Fruit fly (Drosophila melanogaster): Measurements from ENCODE around the gene CG12496.

DNA sequence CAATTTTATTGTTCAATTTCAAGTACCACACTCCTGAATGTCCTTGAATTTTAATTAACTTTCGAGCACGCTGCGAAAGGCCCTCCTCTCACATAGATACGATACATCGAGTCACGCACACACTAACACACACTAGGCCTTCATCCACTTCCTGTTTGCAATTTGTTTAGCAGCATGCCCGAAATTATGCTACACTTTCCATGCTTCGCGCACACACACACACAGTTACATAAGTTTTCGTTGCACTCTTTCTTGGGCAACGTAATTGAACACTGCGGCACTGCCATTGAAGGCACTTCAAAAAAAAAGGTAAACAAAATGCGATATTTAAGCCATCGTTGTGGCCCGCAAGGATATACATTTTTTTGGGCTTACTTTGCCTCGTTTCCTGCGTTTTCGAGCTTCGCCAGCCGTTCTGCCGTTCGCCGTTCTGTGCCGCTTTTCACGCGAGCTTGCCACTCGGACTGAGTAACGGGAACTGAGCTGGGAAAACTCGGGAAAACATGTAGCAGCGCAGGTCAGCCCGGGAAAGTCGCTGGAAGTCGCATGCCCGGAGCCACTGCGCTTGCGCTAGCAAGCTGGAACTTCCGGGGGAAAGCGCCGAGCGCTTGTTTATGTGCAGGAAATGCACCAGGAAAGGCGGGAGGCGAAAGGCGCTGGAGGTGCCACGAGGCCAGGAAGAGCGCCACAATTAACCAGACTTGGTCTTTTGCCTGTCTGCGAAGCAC, 27.4 kb downstream of the CG12496 start:
- TF ChIP-seq Atf3 (GFP tag; optimal IDR thresholded peaks at IDR 0.05) (no peak), CG5245 (GFP tag; optimal IDR thresholded peaks at IDR 0.05) (no peak), CG12659 (GFP tag; optimal IDR thresholded peaks at IDR 0.05) (no peak), mam (GFP tag; optimal IDR thresholded peaks at IDR 0.05) (no peak), CG15011 (GFP tag; optimal IDR thresholded peaks at IDR 0.05) (no peak), gsb (GFP tag; IDR thresholded peaks at IDR 0.05) (no peak), vnd (GFP tag; IDR thresholded peaks at IDR 0.05; ENCODE audit: partially characterized antibody) (no peak), bbx (GFP tag; IDR thresholded peaks at IDR 0.05; ENCODE audit: partially characterized antibody) (no peak), tna (GFP tag; IDR thresholded peaks at IDR 0.05; ENCODE audit: partially characterized antibody) (no peak), CG17568 (GFP tag; optimal IDR thresholded peaks at IDR 0.05) (no peak)

All from whole organism, embryonic.